Worm (Caenorhabditis elegans) whole organism, L3 larva: ENCODE results near the gene nas-11.

ENCODE experiments used
- R02D3.7 ChIP-seq: fragments of 150-350 bp; optimal IDR thresholded peaks from 2 replicates; lab custom pipeline; 2014; ENCODE audit warnings: missing biosample characterization, missing genetic modification characterization
- ZK546.5 ChIP-seq: sonication (generic microtip); optimal IDR thresholded peaks from 2 replicates; lab custom pipeline; 2017; ENCODE audit warnings: missing biosample characterization, missing genetic modification characterization
- aly-2 ChIP-seq: fragments of 150-350 bp; optimal IDR thresholded peaks from 2 replicates; lab custom pipeline; 2014; ENCODE audit warnings: missing biosample characterization, missing genetic modification characterization
- ama-1 ChIP-seq: fragments of 150-350 bp; optimal IDR thresholded peaks from 2 replicates; lab custom pipeline; 2018
- ceh-16 ChIP-seq: sonication (generic microtip); optimal IDR thresholded peaks from 2 replicates; lab custom pipeline; 2017; ENCODE audit warnings: missing biosample characterization, missing genetic modification characterization
- ceh-28 ChIP-seq: fragments of 150-350 bp; optimal IDR thresholded peaks from 2 replicates; lab custom pipeline; 2014; ENCODE audit warnings: missing biosample characterization, missing genetic modification reagents, missing genetic modification characterization
- ceh-82 ChIP-seq: fragments of 150-350 bp; optimal IDR thresholded peaks from 2 replicates; lab custom pipeline; 2014; ENCODE audit warnings: missing biosample characterization, missing genetic modification characterization
- ceh-9 ChIP-seq: sonication (generic microtip); optimal IDR thresholded peaks from 2 replicates; lab custom pipeline; 2018; ENCODE audit warnings: missing biosample characterization, missing genetic modification characterization
- daf-12 ChIP-seq: fragments of 150-350 bp; optimal IDR thresholded peaks from 2 replicates; lab custom pipeline; 2014; ENCODE audit warnings: missing biosample characterization, missing genetic modification reagents, missing genetic modification characterization
- egl-27 ChIP-seq: sonication (generic microtip); optimal IDR thresholded peaks from 4 replicates; lab custom pipeline; 2017; ENCODE audit warnings: missing biosample characterization, missing genetic modification reagents, missing genetic modification characterization
- egl-5 ChIP-seq: fragments of 150-350 bp; optimal IDR thresholded peaks from 2 replicates; lab custom pipeline; 2017; ENCODE audit warnings: missing biosample characterization, missing genetic modification reagents, missing genetic modification characterization, inconsistent platforms
- elt-1 ChIP-seq: fragments of 150-350 bp; optimal IDR thresholded peaks from 2 replicates; lab custom pipeline; 2014; ENCODE audit warnings: missing biosample characterization, missing genetic modification characterization
- elt-2 ChIP-seq: sonication (generic microtip); optimal IDR thresholded peaks from 2 replicates; lab custom pipeline; 2016; ENCODE audit warnings: missing genetic modification reagents, mild to moderate bottlenecking, missing genetic modification characterization, missing compliant biosample characterization
- elt-3 ChIP-seq, 3 experiments: fragments of 150-350 bp in 1 of 3; sonication (generic microtip) in 2 of 3; optimal IDR thresholded peaks; 2 replicates in 2 of 3; 4 replicates in 1 of 3; lab custom pipeline; 2014 to 2017; ENCODE audit warnings: missing biosample characterization in 3 of 3, missing genetic modification characterization in 3 of 3
- eor-1 ChIP-seq, 2 experiments: fragments of 150-350 bp; optimal IDR thresholded peaks; 2 replicates each; lab custom pipeline; 2014 to 2018; ENCODE audit warnings: missing biosample characterization in 2 of 2, missing genetic modification characterization in 2 of 2
- fkh-10 ChIP-seq: sonication (generic microtip); optimal IDR thresholded peaks from 2 replicates; lab custom pipeline; 2017; ENCODE audit warnings: missing biosample characterization, missing genetic modification reagents, missing genetic modification characterization
- fkh-2 ChIP-seq: fragments of 150-350 bp; optimal IDR thresholded peaks from 2 replicates; lab custom pipeline; 2014; ENCODE audit warnings: missing biosample characterization, missing genetic modification reagents, missing genetic modification characterization
- fos-1 ChIP-seq: fragments of 150-350 bp; optimal IDR thresholded peaks from 2 replicates; lab custom pipeline; 2014; ENCODE audit warnings: missing biosample characterization, missing genetic modification characterization
- hmg-11 ChIP-seq: sonication (generic microtip); optimal IDR thresholded peaks from 2 replicates; lab custom pipeline; 2016; ENCODE audit warnings: missing genetic modification characterization, missing compliant biosample characterization
- jun-1 ChIP-seq: fragments of 150-350 bp; optimal IDR thresholded peaks from 2 replicates; lab custom pipeline; 2014; ENCODE audit warnings: missing biosample characterization, missing genetic modification reagents, missing genetic modification characterization
- lin-15B ChIP-seq: fragments of 150-350 bp; optimal IDR thresholded peaks from 2 replicates; lab custom pipeline; 2014; ENCODE audit warnings: missing biosample characterization, missing genetic modification characterization
- lin-39 ChIP-seq: fragments of 150-350 bp; optimal IDR thresholded peaks from 2 replicates; lab custom pipeline; 2018; ENCODE audit warnings: missing biosample characterization, missing genetic modification reagents, missing genetic modification characterization
- lsy-12 ChIP-seq: sonication (generic microtip); optimal IDR thresholded peaks from 2 replicates; lab custom pipeline; 2016; ENCODE audit warnings: mild to moderate bottlenecking, missing genetic modification characterization, missing compliant biosample characterization
- mdl-1 ChIP-seq: fragments of 150-350 bp; optimal IDR thresholded peaks from 2 replicates; lab custom pipeline; 2014; ENCODE audit warnings: missing biosample characterization, missing genetic modification characterization
- mml-1 ChIP-seq: fragments of 150-350 bp; sonication (generic microtip); optimal IDR thresholded peaks from 3 replicates; lab custom pipeline; 2014; ENCODE audit warnings: missing biosample characterization, missing genetic modification characterization
- nfya-1 ChIP-seq: sonication (generic microtip); optimal IDR thresholded peaks from 2 replicates; lab custom pipeline; 2017; ENCODE audit warnings: missing genetic modification characterization, mild to moderate bottlenecking, missing compliant biosample characterization, antibody characterized with exemption, moderate library complexity; ENCODE audit not compliant: insufficient read depth
- nhr-12 ChIP-seq: fragments of 150-350 bp; optimal IDR thresholded peaks from 2 replicates; lab custom pipeline; 2014; ENCODE audit warnings: missing biosample characterization, missing genetic modification characterization
- nhr-23 ChIP-seq: fragments of 150-350 bp; optimal IDR thresholded peaks from 2 replicates; lab custom pipeline; 2014; ENCODE audit warnings: missing biosample characterization, missing genetic modification reagents, missing genetic modification characterization
- nhr-237 ChIP-seq: fragments of 150-350 bp; optimal IDR thresholded peaks from 2 replicates; lab custom pipeline; 2014; ENCODE audit warnings: missing biosample characterization, missing genetic modification characterization
- nhr-25 ChIP-seq: sonication (generic microtip); optimal IDR thresholded peaks from 2 replicates; lab custom pipeline; 2017; ENCODE audit warnings: missing biosample characterization, missing genetic modification characterization
- nhr-28 ChIP-seq: fragments of 150-350 bp; optimal IDR thresholded peaks from 2 replicates; lab custom pipeline; 2014; ENCODE audit warnings: missing biosample characterization, missing genetic modification characterization
- nhr-43 ChIP-seq: sonication (generic microtip); optimal IDR thresholded peaks from 2 replicates; lab custom pipeline; 2016; ENCODE audit warnings: mild to moderate bottlenecking, missing genetic modification characterization, missing compliant biosample characterization; ENCODE audit not compliant: poor library complexity, severe bottlenecking
- nhr-67 ChIP-seq: fragments of 150-350 bp; optimal IDR thresholded peaks from 2 replicates; lab custom pipeline; 2014; ENCODE audit warnings: missing biosample characterization, missing genetic modification characterization
- nhr-76 ChIP-seq: fragments of 150-350 bp; sonication (generic microtip); optimal IDR thresholded peaks from 5 replicates; lab custom pipeline; 2014; ENCODE audit warnings: missing biosample characterization, missing genetic modification characterization
- nhr-77 ChIP-seq: fragments of 150-350 bp; optimal IDR thresholded peaks from 2 replicates; lab custom pipeline; 2014; ENCODE audit warnings: missing biosample characterization, missing genetic modification characterization
- pha-4 ChIP-seq: fragments of 150-350 bp; optimal IDR thresholded peaks from 2 replicates; lab custom pipeline; 2014; ENCODE audit warnings: missing biosample characterization, missing genetic modification reagents, missing genetic modification characterization
- pqm-1 ChIP-seq: fragments of 150-350 bp; optimal IDR thresholded peaks from 2 replicates; lab custom pipeline; 2017; ENCODE audit warnings: missing biosample characterization, missing genetic modification characterization, inconsistent platforms
- sea-2 ChIP-seq: fragments of 150-350 bp; sonication (generic microtip); optimal IDR thresholded peaks from 4 replicates; lab custom pipeline; 2014; ENCODE audit warnings: missing biosample characterization, missing genetic modification reagents, missing genetic modification characterization
- skn-1 ChIP-seq: fragments of 150-350 bp; optimal IDR thresholded peaks from 2 replicates; lab custom pipeline; 2014; ENCODE audit warnings: missing biosample characterization, missing genetic modification characterization
- snpc-4 ChIP-seq: fragments of 150-350 bp; optimal IDR thresholded peaks from 2 replicates; lab custom pipeline; 2014; ENCODE audit warnings: missing biosample characterization, missing genetic modification characterization
- tbx-2 ChIP-seq: sonication (generic microtip); optimal IDR thresholded peaks from 2 replicates; lab custom pipeline; 2016; ENCODE audit warnings: mild to moderate bottlenecking, missing genetic modification characterization, missing compliant biosample characterization
- unc-39 ChIP-seq: sonication (generic microtip); optimal IDR thresholded peaks from 4 replicates; lab custom pipeline; 2017; ENCODE audit warnings: missing biosample characterization, missing genetic modification characterization
- unc-62 ChIP-seq: fragments of 150-350 bp; sonication (generic microtip); optimal IDR thresholded peaks from 4 replicates; lab custom pipeline; 2014; ENCODE audit warnings: missing biosample characterization, missing genetic modification reagents, missing genetic modification characterization
- zag-1 ChIP-seq: fragments of 150-350 bp; optimal IDR thresholded peaks from 2 replicates; lab custom pipeline; 2014; ENCODE audit warnings: missing biosample characterization, missing genetic modification characterization
- ztf-11 ChIP-seq: fragments of 150-350 bp; optimal IDR thresholded peaks from 2 replicates; lab custom pipeline; 2014; ENCODE audit warnings: missing biosample characterization, missing genetic modification characterization
- ztf-4 ChIP-seq: fragments of 150-350 bp; optimal IDR thresholded peaks from 2 replicates; lab custom pipeline; 2014; ENCODE audit warnings: missing biosample characterization, missing genetic modification characterization

The nas-11 gene

DNA sequence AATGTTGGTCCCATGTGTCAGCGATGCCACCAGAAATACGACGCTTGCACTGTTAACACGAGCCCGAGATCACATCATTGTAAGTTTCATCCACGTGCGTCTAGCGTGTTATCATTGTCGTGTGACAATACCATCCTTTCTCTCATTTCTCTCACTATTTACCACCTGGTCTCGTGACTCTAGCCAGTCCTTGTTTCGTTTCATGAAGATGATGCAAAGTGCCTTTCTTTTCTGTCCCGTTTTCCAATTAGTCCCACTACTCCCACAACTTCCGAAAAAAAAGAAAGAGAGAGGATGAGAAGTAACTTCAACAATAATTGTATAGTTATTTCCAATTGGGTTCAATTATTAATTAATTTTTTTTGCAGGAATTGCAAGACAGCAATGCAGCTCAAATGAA lies 29.5 kb downstream of the nas-11 start:
- peak; percentile 74 for TF ChIP-seq ama-1
- peak; percentile 61 for TF ChIP-seq elt-2 (tag; lab: Kevin White, UChicago)
- TF ChIP-seq pqm-1: peak; percentile 60
- no peak for TF ChIP-seq nhr-67
- TF ChIP-seq snpc-4 (tag; lab: Kevin White, UChicago): no peak
- TF ChIP-seq daf-12 (tag; lab: Kevin White, UChicago): no peak
- no peak for TF ChIP-seq ztf-11 (tag; lab: Kevin White, UChicago)
- no peak for TF ChIP-seq lin-39 (tag; lab: Kevin White, UChicago)
- TF ChIP-seq mdl-1 (tag; lab: Kevin White, UChicago): peak; percentile 100
- peak; percentile 69 for TF ChIP-seq nhr-23
- no peak for TF ChIP-seq eor-1 (tag; optimal IDR thresholded peaks at IDR 0.05; lab: Kevin White, UChicago)
- TF ChIP-seq egl-27: peak; percentile 74
- no peak for TF ChIP-seq fkh-10 (GFP tag; lab: Kevin White, UChicago)
- TF ChIP-seq jun-1 (tag; lab: Kevin White, UChicago): peak; percentile 84
- TF ChIP-seq nfya-1: peak; percentile 68
- no peak for TF ChIP-seq nhr-12
- peak in 1 of 3 experiments; percentile 33 for TF ChIP-seq elt-3 (tag; optimal IDR thresholded peaks at IDR 0.05; lab: Kevin White, UChicago)
- TF ChIP-seq mml-1: peak; percentile 86
- no peak for TF ChIP-seq skn-1 (tag; lab: Kevin White, UChicago)
- TF ChIP-seq ceh-28 (tag; lab: Kevin White, UChicago): no peak
- peak; percentile 75 for TF ChIP-seq pha-4 (tag; lab: Kevin White, UChicago)
- peak; percentile 78 for TF ChIP-seq nhr-25

DNA sequence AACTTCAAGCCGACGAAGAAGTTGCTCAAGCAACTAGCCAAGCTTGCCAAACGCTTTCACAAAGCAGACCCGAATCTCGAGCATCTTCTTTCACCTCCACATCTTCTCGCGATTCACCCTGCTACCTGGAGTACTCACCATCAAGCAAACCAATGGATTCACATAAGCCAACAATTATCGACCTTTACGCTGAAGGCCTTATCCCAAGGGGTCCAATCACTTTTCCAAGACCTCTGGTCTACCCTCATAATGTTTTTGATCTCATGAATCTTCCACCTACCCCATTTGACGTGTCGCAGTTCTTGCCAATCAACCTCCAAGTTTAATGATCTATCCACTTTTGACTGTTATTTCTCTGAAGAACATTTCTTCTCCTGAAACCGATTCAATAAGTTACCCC lies 30.0 kb downstream of the nas-11 start:
- no peak for TF ChIP-seq ztf-11 (tag; lab: Kevin White, UChicago)
- TF ChIP-seq ama-1: peak; percentile 91

DNA sequence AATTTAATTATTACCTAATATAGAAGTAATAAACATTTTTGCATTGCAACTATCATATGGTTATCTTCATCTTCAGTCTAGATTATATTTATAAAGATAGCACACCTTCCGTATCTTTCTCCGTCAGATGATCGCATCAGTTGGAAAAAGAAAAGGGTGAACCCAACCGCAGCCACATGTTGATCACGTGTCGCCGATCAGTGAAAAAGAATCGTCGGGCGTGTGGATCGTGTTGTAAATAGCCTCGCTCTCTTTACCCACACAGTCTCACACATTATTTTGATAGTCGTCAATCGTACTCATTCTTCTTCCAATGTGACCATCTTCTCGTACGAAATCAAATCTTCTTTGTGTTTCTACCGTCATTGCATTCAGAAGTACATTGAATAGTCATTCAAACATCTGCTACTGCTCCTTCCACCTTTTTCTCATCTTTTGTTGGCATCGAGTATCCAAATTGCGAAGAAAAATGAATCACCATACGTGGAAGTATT lies 30.5 kb downstream of the nas-11 start:
- TF ChIP-seq ceh-28 (tag; lab: Kevin White, UChicago) (peak; percentile 71), ceh-82 (tag; lab: Kevin White, UChicago) (peak; percentile 31), mml-1 (peak; percentile 92), skn-1 (tag; lab: Kevin White, UChicago) (no peak), pha-4 (tag; lab: Kevin White, UChicago) (peak; percentile 94), sea-2 (no peak), fos-1 (tag; lab: Kevin White, UChicago) (peak; percentile 82), jun-1 (tag; lab: Kevin White, UChicago) (peak; percentile 76), lin-15B (no peak), nhr-67 (no peak), elt-1 (tag; lab: Kevin White, UChicago) (peak; percentile 98), R02D3.7 (tag; lab: Kevin White, UChicago) (peak; percentile 59), unc-62 (GFP tag; lab: Kevin White, UChicago) (peak; percentile 80), pqm-1 (peak; percentile 89), fkh-10 (GFP tag; lab: Kevin White, UChicago) (no peak), snpc-4 (tag; lab: Kevin White, UChicago) (peak; percentile 46), ceh-9 (tag; lab: Kevin White, UChicago) (no peak), eor-1 (tag; optimal IDR thresholded peaks at IDR 0.05; lab: Kevin White, UChicago) (peak in 1 of 2 experiments; percentile 71), nhr-237 (no peak), egl-5 (peak; percentile 80), ZK546.5 (tag; lab: Kevin White, UChicago) (no peak), nfya-1 (peak; percentile 85), nhr-28 (tag; lab: Kevin White, UChicago) (peak; percentile 67), daf-12 (tag; lab: Kevin White, UChicago) (no peak), egl-27 (peak; percentile 91), nhr-12 (no peak), nhr-43 (peak; percentile 88), ceh-16 (tag; lab: Kevin White, UChicago) (no peak), mdl-1 (tag; lab: Kevin White, UChicago) (peak; percentile 99), ztf-4 (tag; lab: Kevin White, UChicago) (peak; percentile 85), lin-39 (tag; lab: Kevin White, UChicago) (peak; percentile 17), nhr-23 (peak; percentile 97), hmg-11 (tag; lab: Kevin White, UChicago) (no peak), elt-3 (tag; optimal IDR thresholded peaks at IDR 0.05; lab: Kevin White, UChicago) (peak; percentile 75 to 89 (median 84)), aly-2 (no peak), elt-2 (tag; lab: Kevin White, UChicago) (peak; percentile 98), ama-1 (peak; percentile 99), nhr-77 (tag; lab: Kevin White, UChicago) (peak; percentile 13), nhr-25 (peak; percentile 98), nhr-76 (tag; lab: Kevin White, UChicago) (peak; percentile 16), fkh-2 (tag; lab: Kevin White, UChicago) (no peak), tbx-2 (tag; lab: Kevin White, UChicago) (peak; percentile 90), zag-1 (tag; lab: Kevin White, UChicago) (no peak), ztf-11 (tag; lab: Kevin White, UChicago) (no peak), unc-39 (tag; lab: Kevin White, UChicago) (no peak), lsy-12 (tag; lab: Kevin White, UChicago) (peak; percentile 89)
